Worm (Caenorhabditis elegans): ENCODE results near the gene C49C8.6.

Gene C49C8.6

DNA sequence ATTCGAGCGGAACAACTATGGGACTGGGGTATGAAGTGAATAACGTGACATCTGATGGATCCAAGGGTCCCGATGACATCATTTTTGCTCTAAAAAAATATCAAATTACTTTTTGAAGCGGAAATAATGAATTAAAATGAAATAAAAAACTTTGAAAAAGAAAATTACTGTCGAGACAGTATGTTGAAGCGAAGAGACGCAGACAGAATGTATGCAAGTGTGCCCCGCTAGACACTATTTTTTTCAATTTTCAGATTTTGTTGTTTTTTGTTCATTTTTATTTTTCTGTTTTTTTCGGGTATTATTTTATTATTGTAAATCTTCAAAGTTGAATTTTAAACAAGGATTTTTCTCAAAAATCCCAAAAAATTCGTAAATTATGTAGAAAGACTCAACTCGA is 39.3 kb downstream of the C49C8.6 start, which contains the start of gene F42A9.8 (continued):
- TF ChIP-seq elt-3 (tag; optimal IDR thresholded peaks at IDR 0.05), result no peak
- TF ChIP-seq snu-23 (GFP tag; optimal IDR thresholded peaks at IDR 0.05), result peak; percentile 35
- no peak for TF ChIP-seq ets-5 (GFP tag; IDR thresholded peaks at IDR 0.05)
- TF ChIP-seq nhr-20 (tag; optimal IDR thresholded peaks at IDR 0.05), result peak; percentile 6
- TF ChIP-seq nhr-71 (tag; optimal IDR thresholded peaks at IDR 0.05), result peak; percentile 31
- TF ChIP-seq rnt-1 (tag; optimal IDR thresholded peaks at IDR 0.05), result no peak
- peak; percentile 21 for TF ChIP-seq mep-1 (tag; optimal IDR thresholded peaks at IDR 0.05)
- TF ChIP-seq nhr-90 (tag; optimal IDR thresholded peaks at IDR 0.05; ENCODE audit: poor library complexity), result no peak
- TF ChIP-seq lin-39 (tag; optimal IDR thresholded peaks at IDR 0.05), result no peak
- no peak for TF ChIP-seq dsc-1 (tag; optimal IDR thresholded peaks at IDR 0.05)
- peak in 1 of 3 experiments; percentile 30 for TF ChIP-seq dpl-1 (GFP tag; optimal IDR thresholded peaks at IDR 0.05)
- TF ChIP-seq tbx-2 (tag; optimal IDR thresholded peaks at IDR 0.05), result no peak
- no peak for TF ChIP-seq pag-3 (tag; optimal IDR thresholded peaks at IDR 0.05; ENCODE audit: borderline replicate concordance, insufficient read depth)
- TF ChIP-seq zip-4 (GFP tag; optimal IDR thresholded peaks at IDR 0.05), result no peak
- no peak for TF ChIP-seq mdl-1 (tag; optimal IDR thresholded peaks at IDR 0.05)
- TF ChIP-seq fkh-10 (GFP tag; optimal IDR thresholded peaks at IDR 0.05), result no peak
- TF ChIP-seq blmp-1 (tag; optimal IDR thresholded peaks at IDR 0.05), result peak; percentile 6
- TF ChIP-seq elt-2 (tag; optimal IDR thresholded peaks at IDR 0.05), result no peak
- no peak for TF ChIP-seq nhr-12 (tag; optimal IDR thresholded peaks at IDR 0.05)
- peak in 1 of 2 experiments; percentile 42 for TF ChIP-seq lin-35 (GFP tag; optimal IDR thresholded peaks at IDR 0.05)
- TF ChIP-seq fkh-4 (tag; optimal IDR thresholded peaks at IDR 0.05; ENCODE audit: borderline replicate concordance), result no peak
- no peak for TF ChIP-seq isw-1 (GFP tag; IDR thresholded peaks at IDR 0.05)
- TF ChIP-seq egl-13 (tag; optimal IDR thresholded peaks at IDR 0.05), result no peak
- TF ChIP-seq sptf-1 (tag; optimal IDR thresholded peaks at IDR 0.05), result no peak
- no peak for TF ChIP-seq unc-86 (tag; optimal IDR thresholded peaks at IDR 0.05)
- TF ChIP-seq lir-3 (tag; optimal IDR thresholded peaks at IDR 0.05; ENCODE audit: poor library complexity), result no peak
- TF ChIP-seq tlp-1 (tag; optimal IDR thresholded peaks at IDR 0.05), result no peak
- TF ChIP-seq swsn-7 (tag; optimal IDR thresholded peaks at IDR 0.05), result no peak
- TF ChIP-seq hpl-2 (GFP tag; optimal IDR thresholded peaks at IDR 0.05), result no peak
- TF ChIP-seq lsy-2 (tag; optimal IDR thresholded peaks at IDR 0.05), result peak; percentile 18 to 49
- TF ChIP-seq ceh-63 (GFP tag; optimal IDR thresholded peaks at IDR 0.05), result no peak
- no peak for TF ChIP-seq sup-37 (GFP tag; optimal IDR thresholded peaks at IDR 0.05)
- TF ChIP-seq nhr-11 (tag; optimal IDR thresholded peaks at IDR 0.05), result no peak
- TF ChIP-seq vab-15 (tag; optimal IDR thresholded peaks at IDR 0.05), result no peak
- no peak for TF ChIP-seq pqm-1 (tag; optimal IDR thresholded peaks at IDR 0.05)
- TF ChIP-seq ama-1 (optimal IDR thresholded peaks at IDR 0.05), result no peak
- no peak for TF ChIP-seq C34B4.2 (tag; optimal IDR thresholded peaks at IDR 0.05)
- no peak for TF ChIP-seq pax-3 (tag; optimal IDR thresholded peaks at IDR 0.05)

DNA sequence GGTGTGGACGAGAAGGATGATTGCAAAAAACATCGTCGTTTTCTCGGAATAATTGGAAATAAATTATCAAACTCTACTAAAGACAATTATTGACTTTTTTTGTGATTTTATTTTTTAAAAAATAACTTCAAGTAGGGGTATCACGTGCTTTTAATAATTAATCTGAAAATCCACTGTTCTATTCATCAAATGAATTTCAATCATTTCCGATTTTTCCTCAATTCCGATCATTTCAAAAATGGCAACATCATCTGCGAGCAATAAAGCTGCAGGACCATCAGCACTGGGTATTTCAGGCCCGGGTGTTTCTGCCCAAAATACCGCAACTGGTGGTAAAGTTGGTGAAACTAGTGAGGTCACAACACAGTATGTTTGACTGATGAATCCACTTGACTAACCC is 41.0 kb downstream of the C49C8.6 start, which contains the start of the genes F42A9.7 and F42A9.3:
Gene F42A9.7, minus strand, starts transcription at position 101 of the 400 bp plus-strand sequence.
Gene F42A9.3, plus strand, starts transcription at position 214 of the 400 bp plus-strand sequence.
- TF ChIP-seq ceh-90 (tag; optimal IDR thresholded peaks at IDR 0.05) (no peak), ztf-4 (tag; optimal IDR thresholded peaks at IDR 0.05) (no peak), nhr-28 (tag; optimal IDR thresholded peaks at IDR 0.05) (no peak), nhr-237 (tag; optimal IDR thresholded peaks at IDR 0.05) (no peak), fkh-4 (tag; optimal IDR thresholded peaks at IDR 0.05; ENCODE audit: borderline replicate concordance) (no peak), pax-3 (tag; optimal IDR thresholded peaks at IDR 0.05) (no peak), snu-23 (GFP tag; optimal IDR thresholded peaks at IDR 0.05) (no peak), ces-1 (GFP tag; optimal IDR thresholded peaks at IDR 0.05) (no peak), C04F5.9 (tag; optimal IDR thresholded peaks at IDR 0.05) (no peak), nhr-11 (tag; optimal IDR thresholded peaks at IDR 0.05) (no peak), tbx-2 (tag; optimal IDR thresholded peaks at IDR 0.05) (no peak), lsy-2 (tag; optimal IDR thresholded peaks at IDR 0.05) (no peak), Y116A8C.19 (tag; optimal IDR thresholded peaks at IDR 0.05; ENCODE audit: borderline replicate concordance) (no peak), dpl-1 (GFP tag; optimal IDR thresholded peaks at IDR 0.05) (no peak), nhr-20 (tag; optimal IDR thresholded peaks at IDR 0.05) (no peak), aha-1 (tag; optimal IDR thresholded peaks at IDR 0.05) (no peak), F16B12.6 (tag; optimal IDR thresholded peaks at IDR 0.05) (no peak), mep-1 (tag; optimal IDR thresholded peaks at IDR 0.05) (no peak), blmp-1 (tag; optimal IDR thresholded peaks at IDR 0.05) (no peak)

Measured in whole organism, L1 larva.